Worm (Caenorhabditis elegans) whole organism, L1 larva: ENCODE results near the gene irld-44.

Experiments used
- C16A3.4 ChIP-seq: fragments of 150-350 bp; optimal IDR thresholded peaks from 2 replicates; lab custom pipeline; 2014; ENCODE audit warnings: missing biosample characterization, missing genetic modification characterization
- C34B4.2 ChIP-seq: sonication (generic microtip); optimal IDR thresholded peaks from 2 replicates; lab custom pipeline; 2017; ENCODE audit warnings: mild to moderate bottlenecking, missing genetic modification characterization, missing compliant biosample characterization
- Y116A8C.19 ChIP-seq: sonication (generic microtip); optimal IDR thresholded peaks from 2 replicates; lab custom pipeline; 2016; ENCODE audit warnings: missing compliant biosample characterization, missing genetic modification characterization, borderline replicate concordance
- alr-1 ChIP-seq: fragments of 200-800 bp; sonication (Bioruptor generic); optimal IDR thresholded peaks from 2 replicates; lab custom pipeline; 2018; ENCODE audit warnings: borderline replicate concordance, mild to moderate bottlenecking, missing genetic modification characterization, missing compliant biosample characterization
- ama-1 ChIP-seq: fragments of 150-350 bp; optimal IDR thresholded peaks from 2 replicates; lab custom pipeline; 2014
- blmp-1 ChIP-seq: fragments of 150-350 bp; optimal IDR thresholded peaks from 2 replicates; lab custom pipeline; 2014; ENCODE audit warnings: missing biosample characterization, missing genetic modification characterization
- ceh-63 ChIP-seq: fragments of 200-800 bp; sonication (Bioruptor generic); optimal IDR thresholded peaks from 2 replicates; lab custom pipeline; 2018; ENCODE audit warnings: mild to moderate bottlenecking, missing genetic modification characterization, missing compliant biosample characterization
- ceh-8 ChIP-seq: fragments of 200-800 bp; sonication (Bioruptor generic); optimal IDR thresholded peaks from 2 replicates; lab custom pipeline; 2018; ENCODE audit warnings: mild to moderate bottlenecking, missing genetic modification characterization, moderate library complexity, missing compliant biosample characterization
- ceh-88 ChIP-seq: fragments of 200-800 bp; sonication (Bioruptor generic); IDR thresholded peaks from 2 replicates; pipeline ENCODE4 v1.3.6; 2022; ENCODE audit warnings: missing genetic modification characterization, missing compliant biosample characterization
- ceh-90 ChIP-seq: sonication (generic microtip); optimal IDR thresholded peaks from 2 replicates; lab custom pipeline; 2016; ENCODE audit warnings: missing genetic modification characterization, missing compliant biosample characterization
- ces-1 ChIP-seq: fragments of 150-350 bp; optimal IDR thresholded peaks from 2 replicates; lab custom pipeline; 2014; ENCODE audit warnings: missing biosample characterization, missing genetic modification reagents, missing genetic modification characterization
- dpl-1 ChIP-seq, 3 experiments: fragments of 150-350 bp in 2 of 3; sonication (generic microtip) in 1 of 3; optimal IDR thresholded peaks; 2 replicates each; lab custom pipeline; 2014 to 2017; ENCODE audit warnings: missing biosample characterization in 3 of 3, missing genetic modification characterization in 3 of 3, missing genetic modification reagents in 3 of 3
- efl-1 ChIP-seq, 4 experiments: fragments of 150-350 bp; optimal IDR thresholded peaks in 3 of 4; peaks in 1 of 4; 1 replicate in 1 of 4; 2 replicates in 3 of 4; lab custom pipeline; 2014; ENCODE audit warnings: missing biosample characterization in 2 of 4, missing genetic modification characterization in 2 of 4, missing genetic modification reagents in 2 of 4
- egl-13 ChIP-seq: sonication (generic microtip); optimal IDR thresholded peaks from 2 replicates; lab custom pipeline; 2016; ENCODE audit warnings: missing genotype, missing genetic modification reagents, missing genetic modification characterization, missing compliant biosample characterization
- elt-2 ChIP-seq: sonication (generic microtip); optimal IDR thresholded peaks from 2 replicates; lab custom pipeline; 2016; ENCODE audit warnings: missing genetic modification characterization, mild to moderate bottlenecking, inconsistent platforms, missing compliant biosample characterization, missing genetic modification reagents
- elt-3 ChIP-seq, 6 experiments: fragments of 150-350 bp in 1 of 6; sonication (generic microtip); optimal IDR thresholded peaks; 2 replicates each; lab custom pipeline; 2017 to 2018; ENCODE audit warnings: missing biosample characterization in 6 of 6, missing genetic modification characterization in 6 of 6, inconsistent platforms in 1 of 6
- fkh-8 ChIP-seq: sonication (generic microtip); optimal IDR thresholded peaks from 2 replicates; lab custom pipeline; 2016; ENCODE audit warnings: mild to moderate bottlenecking, missing genetic modification characterization, missing compliant biosample characterization
- hlh-17 ChIP-seq: fragments of 200-800 bp; sonication (Bioruptor generic); optimal IDR thresholded peaks from 2 replicates; lab custom pipeline; 2018; ENCODE audit warnings: missing genetic modification characterization, mild to moderate bottlenecking, missing compliant biosample characterization, moderate library complexity, borderline replicate concordance
- hpl-2 ChIP-seq: fragments of 150-350 bp; optimal IDR thresholded peaks from 2 replicates; lab custom pipeline; 2014; ENCODE audit warnings: missing biosample characterization, missing genetic modification reagents, missing genetic modification characterization
- irx-1 ChIP-seq: sonication (generic microtip); optimal IDR thresholded peaks from 2 replicates; lab custom pipeline; 2016; ENCODE audit warnings: missing genetic modification characterization, missing compliant biosample characterization
- jun-1 ChIP-seq: fragments of 150-350 bp; optimal IDR thresholded peaks from 2 replicates; lab custom pipeline; 2014; ENCODE audit warnings: missing biosample characterization, missing genetic modification reagents, missing genetic modification characterization
- lin-15B ChIP-seq: fragments of 150-350 bp; sonication (generic microtip); optimal IDR thresholded peaks from 3 replicates; lab custom pipeline; 2014; ENCODE audit warnings: missing biosample characterization, missing genetic modification characterization
- lin-35 ChIP-seq, 2 experiments: fragments of 150-350 bp; optimal IDR thresholded peaks; 2 replicates each; lab custom pipeline; 2014; ENCODE audit warnings: missing biosample characterization in 2 of 2, missing genetic modification characterization in 2 of 2, missing genetic modification reagents in 2 of 2
- mdl-1 ChIP-seq, 2 experiments: fragments of 150-350 bp; optimal IDR thresholded peaks; 2 replicates each; lab custom pipeline; 2014 to 2017; ENCODE audit warnings: missing biosample characterization in 2 of 2, missing genetic modification characterization in 2 of 2, inconsistent platforms in 1 of 2
- nhr-11 ChIP-seq: fragments of 150-350 bp; optimal IDR thresholded peaks from 2 replicates; lab custom pipeline; 2014; ENCODE audit warnings: missing biosample characterization, missing genetic modification characterization
- nhr-20 ChIP-seq: sonication (generic microtip); optimal IDR thresholded peaks from 2 replicates; lab custom pipeline; 2016; ENCODE audit warnings: mild to moderate bottlenecking, missing genetic modification characterization, missing compliant biosample characterization
- nhr-28 ChIP-seq: fragments of 150-350 bp; optimal IDR thresholded peaks from 2 replicates; lab custom pipeline; 2014; ENCODE audit warnings: missing biosample characterization, missing genetic modification characterization
- nhr-47 ChIP-seq: sonication (generic microtip); optimal IDR thresholded peaks from 2 replicates; lab custom pipeline; 2016; ENCODE audit warnings: mild to moderate bottlenecking, missing genetic modification characterization, moderate library complexity, missing compliant biosample characterization
- nhr-71 ChIP-seq: sonication (generic microtip); optimal IDR thresholded peaks from 2 replicates; lab custom pipeline; 2016; ENCODE audit warnings: mild to moderate bottlenecking, missing genetic modification characterization, moderate library complexity, missing compliant biosample characterization
- nhr-77 ChIP-seq: fragments of 150-350 bp; optimal IDR thresholded peaks from 2 replicates; lab custom pipeline; 2014; ENCODE audit warnings: missing biosample characterization, missing genetic modification characterization
- nhr-84 ChIP-seq: sonication (generic microtip); optimal IDR thresholded peaks from 2 replicates; lab custom pipeline; 2017; ENCODE audit warnings: missing biosample characterization, missing genetic modification characterization
- nhr-85 ChIP-seq: sonication (generic microtip); peaks from one replicate; lab custom pipeline; 2016; ENCODE audit warnings: missing genetic modification characterization, inconsistent platforms, missing compliant biosample characterization
- nhr-90 ChIP-seq: sonication (generic microtip); optimal IDR thresholded peaks from 2 replicates; lab custom pipeline; 2016; ENCODE audit warnings: mild to moderate bottlenecking, missing genetic modification characterization, missing compliant biosample characterization; ENCODE audit not compliant: poor library complexity
- pag-3 ChIP-seq: sonication (generic microtip); optimal IDR thresholded peaks from 2 replicates; lab custom pipeline; 2017; ENCODE audit warnings: missing genetic modification characterization, mild to moderate bottlenecking, missing compliant biosample characterization, antibody characterized with exemption, borderline replicate concordance; ENCODE audit not compliant: insufficient read depth
- pax-3 ChIP-seq: fragments of 200-800 bp; sonication (Bioruptor generic); optimal IDR thresholded peaks from 2 replicates; lab custom pipeline; 2018; ENCODE audit warnings: mild to moderate bottlenecking, missing genetic modification characterization, moderate library complexity, missing compliant biosample characterization
- pqm-1 ChIP-seq: sonication (generic microtip); optimal IDR thresholded peaks from 3 replicates; lab custom pipeline; 2017; ENCODE audit warnings: missing biosample characterization, missing genetic modification characterization
- snu-23 ChIP-seq: sonication (generic microtip); optimal IDR thresholded peaks from 2 replicates; lab custom pipeline; 2016; ENCODE audit warnings: missing genetic modification characterization, missing compliant biosample characterization
- tbx-2 ChIP-seq: sonication (generic microtip); optimal IDR thresholded peaks from 2 replicates; lab custom pipeline; 2016; ENCODE audit warnings: missing genetic modification characterization, missing compliant biosample characterization
- tlp-1 ChIP-seq: fragments of 150-350 bp; optimal IDR thresholded peaks from 2 replicates; lab custom pipeline; 2014; ENCODE audit warnings: missing biosample characterization, missing genetic modification characterization
- unc-130 ChIP-seq: fragments of 150-350 bp; optimal IDR thresholded peaks from 2 replicates; lab custom pipeline; 2017; ENCODE audit warnings: missing biosample characterization, missing genetic modification characterization, inconsistent platforms
- unc-30 ChIP-seq: sonication (generic microtip); optimal IDR thresholded peaks from 2 replicates; lab custom pipeline; 2017; ENCODE audit warnings: missing biosample characterization, missing genetic modification characterization
- unc-98 ChIP-seq: fragments of 200-800 bp; sonication (Bioruptor generic); IDR thresholded peaks from 2 replicates; pipeline ENCODE4 v1.3.6; 2022; ENCODE audit warnings: missing genetic modification characterization, missing compliant biosample characterization
- vab-15 ChIP-seq: sonication (generic microtip); optimal IDR thresholded peaks from 2 replicates; lab custom pipeline; 2017; ENCODE audit warnings: missing genotype, mild to moderate bottlenecking, missing genetic modification characterization, missing compliant biosample characterization
- ztf-11 ChIP-seq, 2 experiments: sonication (generic microtip); optimal IDR thresholded peaks; 2 replicates each; lab custom pipeline; 2016 to 2017; ENCODE audit warnings: missing genetic modification characterization in 2 of 2, missing biosample characterization in 1 of 2, missing compliant biosample characterization in 1 of 2
- ztf-4 ChIP-seq: fragments of 150-350 bp; optimal IDR thresholded peaks from 2 replicates; lab custom pipeline; 2014; ENCODE audit warnings: missing biosample characterization, missing genetic modification characterization

The irld-44 gene

ce11 chrV:1651045-1651444 lies at the start of gene irld-44:
Gene irld-44, plus strand, starts transcription at chrV:1651345.
- TF ChIP-seq tbx-2 (tag; lab: Kevin White, UChicago): no peak
- no peak for TF ChIP-seq mdl-1 (tag; optimal IDR thresholded peaks at IDR 0.05; lab: Kevin White, UChicago)
- no peak for TF ChIP-seq unc-30 (tag; lab: Kevin White, UChicago)
- TF ChIP-seq pqm-1 (tag; lab: Kevin White, UChicago): no peak
- no peak for TF ChIP-seq ceh-88 (GFP tag; lab: Robert Waterston, UW)
- no peak for TF ChIP-seq nhr-84 (tag; lab: Kevin White, UChicago)
- TF ChIP-seq ces-1: no peak
- TF ChIP-seq nhr-11: no peak

DNA sequence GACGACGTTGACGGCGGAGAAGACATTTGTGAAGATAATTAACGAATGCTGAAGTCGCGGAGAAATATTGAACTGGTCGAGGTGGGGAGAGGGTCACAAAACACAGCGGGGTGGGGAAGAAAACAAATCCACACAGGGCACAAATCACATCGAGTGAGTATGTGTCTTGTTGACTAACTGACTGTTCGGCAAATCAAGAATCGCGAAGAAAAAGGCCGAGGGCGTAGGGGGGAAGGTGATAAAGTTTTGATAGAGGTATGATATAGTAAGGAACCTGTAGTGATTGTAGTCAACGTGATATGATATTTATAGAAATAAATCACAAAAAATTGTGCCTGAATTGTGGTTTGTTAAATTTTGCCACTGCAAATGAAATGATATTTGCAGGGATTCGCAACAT lies 43.4 kb upstream of the irld-44 start, which contains the start of gene nhr-178:
nhr-178 (minus strand) TSS at position 164 of the 400 bp plus-strand sequence.
- TF ChIP-seq snu-23 (GFP tag; lab: Kevin White, UChicago) (peak; percentile 33), mdl-1 (tag; optimal IDR thresholded peaks at IDR 0.05; lab: Kevin White, UChicago) (peak in 1 of 2 experiments; percentile 61), blmp-1 (tag; lab: Kevin White, UChicago) (peak; percentile 18), ceh-8 (GFP tag; lab: Kevin White, UChicago) (no peak), alr-1 (no peak), hpl-2 (GFP tag; lab: Kevin White, UChicago) (no peak), elt-2 (peak; percentile 76), nhr-85 (tag; lab: Kevin White, UChicago) (peak; percentile 68), lin-35 (GFP tag; optimal IDR thresholded peaks at IDR 0.05; lab: Kevin White, UChicago) (peak in 1 of 2 experiments; percentile 46), nhr-90 (tag; lab: Kevin White, UChicago) (peak; percentile 52), nhr-77 (peak; percentile 74), efl-1 (optimal IDR thresholded peaks at IDR 0.05; lab: Kevin White, UChicago) (no peak), efl-1 (GFP tag; optimal IDR thresholded peaks at IDR 0.05 in 1 of 2; lab: Kevin White, UChicago) (peak in 1 of 2 experiments; percentile 82), nhr-71 (tag; lab: Kevin White, UChicago) (peak; percentile 62), ces-1 (no peak), ztf-11 (tag; optimal IDR thresholded peaks at IDR 0.05; lab: Kevin White, UChicago) (no peak), elt-3 (tag; optimal IDR thresholded peaks at IDR 0.05; lab: Kevin White, UChicago) (peak in 3 of 6 experiments; percentile 10 to 65 (median 46)), nhr-20 (tag; lab: Kevin White, UChicago) (peak; percentile 68)
- TF ChIP-seq, all 84 proteins: peak for 12

DNA sequence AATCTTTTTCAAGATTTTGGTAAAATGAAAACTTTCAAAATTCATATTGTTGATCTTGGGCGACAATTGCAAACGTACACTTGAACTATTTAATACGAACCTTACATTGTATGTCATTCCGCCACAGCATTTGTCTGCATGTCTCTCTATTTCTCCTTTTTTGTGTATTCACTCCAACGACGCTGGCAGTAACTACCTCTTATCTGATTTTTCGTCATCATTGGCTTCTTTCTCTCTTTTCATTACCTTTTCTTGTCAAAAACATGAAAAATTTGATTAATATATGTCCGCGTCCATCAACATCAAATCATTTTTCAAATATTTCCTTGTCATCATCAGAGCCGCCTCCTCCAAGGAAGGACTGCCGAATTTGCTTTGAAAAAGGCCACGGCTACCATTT lies 41.0 kb upstream of the irld-44 start, which contains the start of gene nhr-177:
nhr-177 (plus strand) TSS at position 167 of the 400 bp plus-strand sequence.
- TF ChIP-seq snu-23 (GFP tag; lab: Kevin White, UChicago) (peak; percentile 19), elt-2 (peak; percentile 45), nhr-90 (tag; lab: Kevin White, UChicago) (peak; percentile 10), irx-1 (tag; lab: Kevin White, UChicago) (no peak), ceh-88 (GFP tag; lab: Robert Waterston, UW) (no peak), lin-35 (GFP tag; optimal IDR thresholded peaks at IDR 0.05; lab: Kevin White, UChicago) (peak in 1 of 2 experiments; percentile 1), nhr-28 (tag; lab: Kevin White, UChicago) (no peak), vab-15 (tag; lab: Kevin White, UChicago) (no peak), hlh-17 (no peak), nhr-47 (tag; lab: Kevin White, UChicago) (no peak), elt-3 (tag; optimal IDR thresholded peaks at IDR 0.05; lab: Kevin White, UChicago) (no peak), Y116A8C.19 (tag; lab: Kevin White, UChicago) (no peak), ztf-4 (no peak), blmp-1 (tag; lab: Kevin White, UChicago) (peak; percentile 28), C16A3.4 (tag; lab: Kevin White, UChicago) (no peak), jun-1 (tag; lab: Kevin White, UChicago) (no peak), ceh-8 (GFP tag; lab: Kevin White, UChicago) (no peak), unc-98 (GFP tag; lab: Robert Waterston, UW) (no peak), nhr-85 (tag; lab: Kevin White, UChicago) (peak; percentile 66), pag-3 (tag; lab: Kevin White, UChicago) (no peak), ceh-90 (tag; lab: Kevin White, UChicago) (no peak), ceh-63 (no peak), dpl-1 (GFP tag; optimal IDR thresholded peaks at IDR 0.05; lab: Kevin White, UChicago) (no peak), egl-13 (no peak), tlp-1 (tag; lab: Kevin White, UChicago) (no peak), ama-1 (lab: Kevin White, UChicago) (no peak), unc-130 (tag; lab: Kevin White, UChicago) (no peak), pax-3 (tag; lab: Kevin White, UChicago) (no peak), fkh-8 (tag; lab: Kevin White, UChicago) (no peak), lin-15B (no peak), C34B4.2 (tag; lab: Kevin White, UChicago) (no peak)
